Fruit fly (Drosophila melanogaster): Measurements from ENCODE around the gene Nup205.

Nup205 gene

dm6 chrX:19897328-19897990 lies 45.4 kb downstream of the Nup205 start (continued):
- no peak for TF ChIP-seq fu2 (GFP tag; optimal IDR thresholded peaks at IDR 0.05)
- no peak for TF ChIP-seq cato (GFP tag; optimal IDR thresholded peaks at IDR 0.05; ENCODE audit: borderline replicate concordance)
- TF ChIP-seq B-H2 (GFP tag; optimal IDR thresholded peaks at IDR 0.05) = no peak
- TF ChIP-seq tll (GFP tag; optimal IDR thresholded peaks at IDR 0.05) = peak in 1 of 2 experiments; percentile 56
- TF ChIP-seq ci (GFP tag; IDR thresholded peaks at IDR 0.05) = no peak
- 0 out of 3 replicates have a peak, but pooled peaks have one; percentile 14 for TF ChIP-seq z (GFP tag; IDR thresholded peaks at IDR 0.05)
- no peak for TF ChIP-seq salm (tag; optimal IDR thresholded peaks at IDR 0.05)
- no peak for TF ChIP-seq CG7928 (GFP tag; optimal IDR thresholded peaks at IDR 0.05)
- TF ChIP-seq ab (GFP tag; optimal IDR thresholded peaks at IDR 0.05) = no peak
- TF ChIP-seq Mes4 (GFP tag; optimal IDR thresholded peaks at IDR 0.05) = no peak
- TF ChIP-seq Dll (GFP tag; IDR thresholded peaks at IDR 0.05; ENCODE audit: partially characterized antibody) = no peak
- peak; percentile 3 for TF ChIP-seq dmrt11E (tag; optimal IDR thresholded peaks at IDR 0.05)
- no peak for TF ChIP-seq oc (tag; optimal IDR thresholded peaks at IDR 0.05)
- TF ChIP-seq CG11696 (GFP tag; IDR thresholded peaks at IDR 0.05) = peak; percentile 77
- no peak for TF ChIP-seq ssp (GFP tag; IDR thresholded peaks at IDR 0.05)
- peak; percentile 85; the same call in 2 of the 3 replicates for TF ChIP-seq row (GFP tag; IDR thresholded peaks at IDR 0.05)
- peak; percentile 92 for TF ChIP-seq grau (tag; optimal IDR thresholded peaks at IDR 0.05)
- TF ChIP-seq dysf (GFP tag; IDR thresholded peaks at IDR 0.05) = peak; percentile 14; the same call in 1 of the 3 replicates
- TF ChIP-seq Gug (GFP tag; IDR thresholded peaks at IDR 0.05) = no peak
- no peak for TF ChIP-seq Meics (GFP tag; optimal IDR thresholded peaks at IDR 0.05)
- 0 out of 2 replicates have a peak, but pooled peaks have one; percentile 11 for TF ChIP-seq Rfx (GFP tag; IDR thresholded peaks at IDR 0.05)
- TF ChIP-seq ken (GFP tag; IDR thresholded peaks at IDR 0.05) = 0 out of 3 replicates have a peak, but pooled peaks have one; percentile 45
- TF ChIP-seq chinmo (GFP tag; IDR thresholded peaks at IDR 0.05; ENCODE audit: partially characterized antibody) = no peak
- TF ChIP-seq CG10979 (tag; optimal IDR thresholded peaks at IDR 0.05) = peak; percentile 18
- TF ChIP-seq CG18619 (GFP tag; optimal IDR thresholded peaks at IDR 0.05) = no peak
- TF ChIP-seq CG6175 (GFP tag; IDR thresholded peaks at IDR 0.05) = 0 out of 3 replicates have a peak, but pooled peaks have one; percentile 12
- peak; percentile 16 for TF ChIP-seq CG17385 (GFP tag; optimal IDR thresholded peaks at IDR 0.05)
- no peak for TF ChIP-seq CG5953 (GFP tag; IDR thresholded peaks at IDR 0.05)
- TF ChIP-seq dati (GFP tag; IDR thresholded peaks at IDR 0.05) = no peak

DNA sequence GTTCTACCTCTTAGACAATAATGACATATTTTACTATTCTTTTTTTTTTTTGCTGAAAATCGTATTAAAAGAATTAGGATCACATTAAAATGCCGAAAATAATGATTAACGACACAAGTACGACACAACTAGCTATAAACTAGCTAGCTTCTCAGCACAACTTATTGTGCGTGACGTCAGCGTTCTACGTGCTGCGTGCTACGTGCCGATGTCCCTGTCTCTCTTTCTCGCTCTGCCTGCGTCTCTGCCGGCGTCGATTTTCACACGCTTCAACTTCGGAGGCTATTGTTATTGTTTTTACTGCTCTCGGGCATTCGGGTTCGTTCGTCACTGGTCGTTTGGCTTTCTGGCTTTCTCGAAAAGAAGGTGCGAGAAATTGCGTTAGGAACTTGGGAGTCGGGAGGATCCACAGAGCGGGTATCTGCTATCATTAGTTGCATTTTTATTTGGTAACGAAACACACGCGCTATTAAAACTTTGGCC lies 46.0 kb downstream of the Nup205 start:
- TF ChIP-seq sens (GFP tag) (peak; percentile 35), Trl (optimal IDR thresholded peaks at IDR 0.05) (peak in 1 of 2 experiments; percentile 6), Trl (GFP tag; optimal IDR thresholded peaks at IDR 0.05) (no peak), tll (GFP tag; optimal IDR thresholded peaks at IDR 0.05) (peak in 1 of 2 experiments; percentile 70), lbe (GFP tag; optimal IDR thresholded peaks at IDR 0.05) (no peak), row (GFP tag; IDR thresholded peaks at IDR 0.05) (peak; percentile 60), z (GFP tag; IDR thresholded peaks at IDR 0.05) (no peak), CG33557 (GFP tag; optimal IDR thresholded peaks at IDR 0.05) (peak; percentile 21), Adf1 (GFP tag; IDR thresholded peaks at IDR 0.05) (peak; percentile 94), Atf3 (GFP tag; optimal IDR thresholded peaks at IDR 0.05) (peak; percentile 4), CoRest (tag; optimal IDR thresholded peaks at IDR 0.05) (peak; percentile 4), CG2889 (GFP tag; IDR thresholded peaks at IDR 0.05) (no peak), CG4404 (GFP tag; IDR thresholded peaks at IDR 0.05) (no peak), Antp (GFP tag; optimal IDR thresholded peaks at IDR 0.05) (no peak), da (GFP tag; optimal IDR thresholded peaks at IDR 0.05) (no peak), Meics (GFP tag; optimal IDR thresholded peaks at IDR 0.05) (peak; percentile 21), Nf-YC (tag; optimal IDR thresholded peaks at IDR 0.05) (peak; percentile 5), Deaf1 (tag; optimal IDR thresholded peaks at IDR 0.05) (peak; percentile 94), CG11504 (tag; optimal IDR thresholded peaks at IDR 0.05) (peak; percentile 15), CG17912 (GFP tag; optimal IDR thresholded peaks at IDR 0.05) (no peak), CG4282 (GFP tag; optimal IDR thresholded peaks at IDR 0.05) (no peak), CG14014 (GFP tag; IDR thresholded peaks at IDR 0.05) (no peak), CG30431 (GFP tag; optimal IDR thresholded peaks at IDR 0.05) (no peak), Med (GFP tag) (peak; percentile 67), CG10209 (GFP tag; optimal IDR thresholded peaks at IDR 0.05) (no peak)

Data from whole organism, embryonic.